Fruit fly (Drosophila melanogaster) whole organism: ENCODE results near the gene CG42588.

ENCODE experiments used
- CG8478 ChIP-seq: fragments of >200 bp; optimal IDR thresholded peaks from 2 replicates; lab custom pipeline; 2018; ENCODE audit warnings: inconsistent platforms
- psq ChIP-seq: fragments of >200 bp; optimal IDR thresholded peaks from 2 replicates; lab custom pipeline; 2017

DNA sequence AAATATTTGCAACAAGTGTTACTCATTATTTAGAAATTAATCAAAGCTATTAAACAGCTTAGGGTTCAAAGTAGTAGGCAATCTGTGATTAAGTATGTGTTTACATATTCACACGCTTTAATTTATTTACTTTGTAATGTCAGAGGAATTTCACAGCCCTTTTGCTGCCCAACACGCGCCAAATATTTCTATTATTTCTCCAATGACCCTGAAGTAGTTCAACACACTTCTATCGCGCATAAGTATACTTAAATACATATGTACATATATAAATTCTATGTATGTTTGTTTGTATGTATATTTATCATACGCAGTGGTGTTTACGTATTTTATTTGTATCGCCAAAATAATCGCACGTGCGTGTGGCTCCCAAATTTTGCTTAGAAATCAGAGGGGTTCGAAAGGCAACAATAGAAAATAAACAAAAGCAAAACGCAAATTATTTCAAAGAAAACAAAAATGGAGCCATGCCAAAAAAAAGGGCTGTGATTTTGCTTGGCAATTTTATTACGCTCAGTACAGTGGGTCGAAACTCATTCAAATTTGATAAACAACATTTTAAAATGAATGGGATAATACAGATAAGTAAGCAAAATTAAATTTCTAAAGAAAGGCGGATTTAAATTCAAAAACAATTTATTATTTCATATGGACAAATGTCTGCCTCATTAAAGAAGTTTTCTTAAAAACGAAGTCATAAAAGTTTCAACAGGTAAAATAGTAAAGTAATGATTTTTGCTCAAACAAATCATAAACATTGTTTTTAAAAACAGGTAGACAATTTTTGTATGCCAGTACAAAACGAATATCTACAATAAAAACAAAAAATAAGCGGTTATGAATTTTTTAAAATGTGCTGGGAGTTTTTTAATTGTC is 10.7 kb upstream of the CG42588 start:
- TF ChIP-seq psq (lab: Kevin White, UChicago) (no peak), CG8478 (no peak)
